Worm (Caenorhabditis elegans): ENCODE data around the gene hlh-15.

hlh-15 gene

ce11 chrX:2382227-2382626 lies 30.9 kb downstream of the hlh-15 start (continued):
- no peak for TF ChIP-seq skn-1 (tag; optimal IDR thresholded peaks at IDR 0.05)
- no peak for TF ChIP-seq mab-5 (tag; optimal IDR thresholded peaks at IDR 0.05)
- peak; percentile 44 for TF ChIP-seq sma-9 (GFP tag; optimal IDR thresholded peaks at IDR 0.05)
- no peak for TF ChIP-seq sma-9 (tag; optimal IDR thresholded peaks at IDR 0.05)
- TF ChIP-seq nhr-129 (tag; optimal IDR thresholded peaks at IDR 0.05) = peak; percentile 30
- peak; percentile 30 to 79 for TF ChIP-seq lsy-2 (tag; optimal IDR thresholded peaks at IDR 0.05)
- TF ChIP-seq nhr-237 (tag; optimal IDR thresholded peaks at IDR 0.05) = no peak

DNA sequence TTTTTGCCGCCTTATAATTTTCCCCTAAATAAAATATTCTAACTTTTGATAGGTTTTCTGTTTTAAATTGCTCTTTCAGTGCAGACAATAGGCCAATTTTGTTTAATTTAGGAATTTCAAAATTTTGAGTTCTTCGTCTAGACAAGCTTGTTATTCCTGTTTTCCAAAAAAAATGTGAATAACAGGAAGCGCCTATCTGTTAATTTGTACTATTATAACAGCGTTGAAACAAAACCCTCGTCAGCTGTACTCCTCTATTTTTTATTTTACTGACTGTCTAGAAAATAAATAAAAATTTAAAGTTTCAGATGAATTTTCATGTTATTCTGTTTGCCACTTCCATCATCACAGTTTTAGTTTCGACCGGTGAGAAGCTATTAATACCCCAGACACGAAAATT lies 31.9 kb downstream of the hlh-15 start, which contains the start of gene F47G3.4:
Gene F47G3.4, plus strand, starts transcription at position 301 of the 400 bp plus-strand sequence.
- no peak for TF ChIP-seq lsy-2 (tag; optimal IDR thresholded peaks at IDR 0.05)
- no peak for TF ChIP-seq nhr-23 (tag; optimal IDR thresholded peaks at IDR 0.05)
- no peak for TF ChIP-seq fos-1 (tag; optimal IDR thresholded peaks at IDR 0.05)
- TF ChIP-seq mbf-1 (tag; optimal IDR thresholded peaks at IDR 0.05) = no peak
- TF ChIP-seq sma-9 (GFP tag; optimal IDR thresholded peaks at IDR 0.05) = no peak
- no peak for TF ChIP-seq sma-9 (tag; optimal IDR thresholded peaks at IDR 0.05)

ce11 chrX:2380818-2381217 lies 32.4 kb downstream of the hlh-15 start:
- no peak for TF ChIP-seq ztf-4 (tag; optimal IDR thresholded peaks at IDR 0.05)
- no peak for TF ChIP-seq peb-1 (tag; optimal IDR thresholded peaks at IDR 0.05)
- TF ChIP-seq ama-1 (optimal IDR thresholded peaks at IDR 0.05) = no peak
- no peak for TF ChIP-seq ztf-1 (GFP tag; conservative IDR thresholded peaks at IDR 0.05)
- no peak for TF ChIP-seq sem-4 (tag; optimal IDR thresholded peaks at IDR 0.05)
- TF ChIP-seq aly-2 (tag; optimal IDR thresholded peaks at IDR 0.05) = no peak
- TF ChIP-seq alr-1 (tag; optimal IDR thresholded peaks at IDR 0.05) = no peak
- no peak for TF ChIP-seq ceh-82 (tag; optimal IDR thresholded peaks at IDR 0.05)
- no peak for TF ChIP-seq C34F6.9 (tag; optimal IDR thresholded peaks at IDR 0.05)
- peak; percentile 43 for TF ChIP-seq nhr-129 (tag; optimal IDR thresholded peaks at IDR 0.05)
- TF ChIP-seq lin-11 (tag; optimal IDR thresholded peaks at IDR 0.05) = no peak
- TF ChIP-seq nhr-23 (tag; optimal IDR thresholded peaks at IDR 0.05) = no peak
- TF ChIP-seq F13H6.1 (tag; optimal IDR thresholded peaks at IDR 0.05) = no peak
- TF ChIP-seq sma-3 (GFP tag; optimal IDR thresholded peaks at IDR 0.05) = no peak
- no peak for TF ChIP-seq nhr-237 (tag; optimal IDR thresholded peaks at IDR 0.05)
- TF ChIP-seq nhr-77 (tag; optimal IDR thresholded peaks at IDR 0.05) = no peak
- TF ChIP-seq nhr-25 (tag; optimal IDR thresholded peaks at IDR 0.05) = peak; percentile 9
- no peak for TF ChIP-seq zag-1 (tag; optimal IDR thresholded peaks at IDR 0.05)

DNA sequence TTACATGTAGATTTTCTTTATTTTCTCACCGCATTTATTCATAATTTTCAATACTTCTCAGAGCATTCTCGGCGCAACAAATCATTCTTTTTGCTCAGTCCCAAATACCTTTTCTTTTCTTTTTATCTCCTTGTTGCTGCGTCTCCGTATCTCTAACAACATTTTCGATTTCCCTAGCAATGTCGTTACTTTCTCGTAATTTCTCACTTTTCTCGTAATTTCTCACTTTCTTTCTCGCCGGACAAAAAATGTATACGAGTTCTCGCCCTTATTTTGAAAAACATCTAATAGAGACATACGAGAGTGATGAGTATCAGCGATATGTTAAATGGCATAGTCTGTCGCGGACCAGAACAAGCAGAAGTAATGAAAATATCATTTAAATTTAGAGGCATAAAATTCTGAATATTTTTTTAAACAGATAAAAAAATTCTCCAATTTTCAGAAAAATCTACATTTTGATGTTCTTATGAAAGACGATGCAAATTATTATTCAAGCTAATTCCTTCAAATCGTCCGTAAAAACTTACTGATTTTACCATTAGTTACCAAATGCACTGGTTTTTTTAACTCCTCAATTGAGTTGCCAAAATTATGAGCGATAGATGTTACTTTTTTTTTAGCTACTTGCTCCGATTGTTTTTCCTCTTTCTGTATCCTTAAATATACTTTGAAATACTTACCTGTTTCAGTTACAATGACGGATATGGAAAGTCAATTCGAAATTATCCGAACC lies 37.7 kb downstream of the hlh-15 start, which contains the start of gene F47G3.3:
Gene F47G3.3, plus strand, starts transcription at position 686 of the 736 bp plus-strand sequence.
- no peak for TF ChIP-seq skn-1 (tag; optimal IDR thresholded peaks at IDR 0.05)
- TF ChIP-seq lin-39 (tag; optimal IDR thresholded peaks at IDR 0.05) = no peak
- no peak for TF ChIP-seq nhr-6 (tag; optimal IDR thresholded peaks at IDR 0.05)
- TF ChIP-seq egl-27 (tag; optimal IDR thresholded peaks at IDR 0.05) = no peak
- TF ChIP-seq zag-1 (tag; optimal IDR thresholded peaks at IDR 0.05) = no peak
- TF ChIP-seq blmp-1 (tag; optimal IDR thresholded peaks at IDR 0.05; ENCODE audit: insufficient read depth) = peak; percentile 48

- TF ChIP-seq nhr-237 (tag; optimal IDR thresholded peaks at IDR 0.05) = no peak
- peak; percentile 7 for TF ChIP-seq crh-2 (tag; optimal IDR thresholded peaks at IDR 0.05)
- no peak for TF ChIP-seq sem-4 (tag; optimal IDR thresholded peaks at IDR 0.05)
- no peak for TF ChIP-seq nhr-25 (tag; optimal IDR thresholded peaks at IDR 0.05)
- TF ChIP-seq ceh-16 (tag; optimal IDR thresholded peaks at IDR 0.05) = no peak
- TF ChIP-seq nhr-129 (tag; optimal IDR thresholded peaks at IDR 0.05) = peak; percentile 17
- no peak for TF ChIP-seq sma-3 (GFP tag; optimal IDR thresholded peaks at IDR 0.05)
- TF ChIP-seq alr-1 (tag; optimal IDR thresholded peaks at IDR 0.05) = no peak
- peak; percentile 10 for TF ChIP-seq gmeb-1 (tag; optimal IDR thresholded peaks at IDR 0.05)
- TF ChIP-seq fos-1 (tag; optimal IDR thresholded peaks at IDR 0.05) = peak; percentile 45
- TF ChIP-seq elt-3 (tag; optimal IDR thresholded peaks at IDR 0.05) = no peak
- no peak for TF ChIP-seq dmd-4 (tag; optimal IDR thresholded peaks at IDR 0.05)
Observed at ce11 chrX:2372134-2372533, 41.0 kb downstream of the hlh-15 start.

Measured in whole organism, L2 larva.